Fruit fly (Drosophila melanogaster) whole organism, embryonic: ENCODE results near the gene Ppt1.

Experiments used
- Awh ChIP-seq: fragments of 200-800 bp; sonication (Bioruptor generic); IDR thresholded peaks from 2 replicates; pipeline ENCODE4, ENCODE4 v1.3.6; 2022; ENCODE audit warnings: missing biosample characterization, missing genetic modification characterization
- B-H2 ChIP-seq: fragments of 200-800 bp; sonication (Bioruptor generic); optimal IDR thresholded peaks from 2 replicates; lab custom pipeline; 2018; ENCODE audit warnings: missing biosample characterization, mild to moderate bottlenecking, missing genetic modification characterization
- Blimp-1 ChIP-seq: fragments of 200-800 bp; sonication (Bioruptor generic); optimal IDR thresholded peaks from 3 replicates; lab custom pipeline; 2018; ENCODE audit warnings: missing biosample characterization, missing genetic modification characterization, mild to moderate bottlenecking, moderate library complexity, missing genetic modification reagents
- CG10274 ChIP-seq: fragments of 200-800 bp; sonication (Bioruptor generic); optimal IDR thresholded peaks from 3 replicates; lab custom pipeline; 2017; ENCODE audit warnings: missing biosample characterization, mild to moderate bottlenecking, missing genetic modification characterization
- CG10431 ChIP-seq: fragments of 200-800 bp; sonication (Bioruptor generic); optimal IDR thresholded peaks from 3 replicates; lab custom pipeline; 2018; ENCODE audit warnings: missing biosample characterization, mild to moderate bottlenecking, missing genetic modification characterization
- CG10979 ChIP-seq: fragments of 200-800 bp; sonication (Bioruptor generic); optimal IDR thresholded peaks from 2 replicates; lab custom pipeline; 2018; ENCODE audit warnings: missing biosample characterization, mild to moderate bottlenecking, missing genetic modification characterization, moderate library complexity
- CG11398 ChIP-seq: fragments of 200-800 bp; sonication (Bioruptor generic); optimal IDR thresholded peaks from 2 replicates; lab custom pipeline; 2016; ENCODE audit warnings: missing biosample characterization, missing genetic modification characterization
- CG12391 ChIP-seq: fragments of 200-800 bp; sonication (Bioruptor generic); optimal IDR thresholded peaks from 3 replicates; lab custom pipeline; 2018; ENCODE audit warnings: missing biosample characterization, mild to moderate bottlenecking, missing genetic modification characterization, moderate library complexity
- CG17361 ChIP-seq: fragments of 200-800 bp; sonication (Bioruptor generic); IDR thresholded peaks from 3 replicates; pipeline ENCODE4 v1.3.6; 2022; ENCODE audit warnings: missing biosample characterization, missing genetic modification characterization
- CG18011 ChIP-seq: fragments of 200-800 bp; sonication (Bioruptor generic); optimal IDR thresholded peaks from 2 replicates; lab custom pipeline; 2017; ENCODE audit warnings: missing biosample characterization, missing genetic modification characterization, mild to moderate bottlenecking, moderate library complexity, missing genotype
- CG2129 ChIP-seq: fragments of 200-800 bp; sonication (Bioruptor generic); IDR thresholded peaks from 2 replicates; pipeline ENCODE4 v1.3.6; 2022; ENCODE audit warnings: missing biosample characterization, missing genetic modification characterization; ENCODE audit not compliant: partially characterized antibody
- CG2712 ChIP-seq: fragments of 200-800 bp; optimal IDR thresholded peaks from 3 replicates; lab custom pipeline; 2019; ENCODE audit warnings: missing biosample characterization, mild to moderate bottlenecking, missing genetic modification characterization, moderate library complexity
- CG31441 ChIP-seq: fragments of 200-800 bp; sonication (Bioruptor generic); IDR thresholded peaks from 2 replicates; pipeline ENCODE4 v1.3.6; 2022; ENCODE audit warnings: missing biosample characterization, missing genetic modification characterization
- CG34224 ChIP-seq: fragments of 200-800 bp; sonication (Bioruptor generic); IDR thresholded peaks from 3 replicates; pipeline ENCODE4 v1.3.6; 2022; ENCODE audit warnings: missing biosample characterization, missing genetic modification characterization; ENCODE audit not compliant: partially characterized antibody
- CG5953 ChIP-seq: fragments of 200-800 bp; sonication (Bioruptor generic); IDR thresholded peaks from 2 replicates; pipeline ENCODE4 v1.3.6; 2022; ENCODE audit warnings: missing biosample characterization, missing genetic modification characterization
- CG6689 ChIP-seq: fragments of 200-800 bp; sonication (Bioruptor generic); IDR thresholded peaks from 2 replicates; pipeline ENCODE4 v1.3.6; 2022; ENCODE audit warnings: missing biosample characterization, missing genetic modification characterization
- CG7271 ChIP-seq: fragments of 200-800 bp; sonication (Bioruptor generic); optimal IDR thresholded peaks from 2 replicates; lab custom pipeline; 2018; ENCODE audit warnings: missing biosample characterization, mild to moderate bottlenecking, missing genetic modification characterization, moderate library complexity
- CG7987 ChIP-seq: fragments of 200-800 bp; sonication (Bioruptor generic); optimal IDR thresholded peaks from 2 replicates; lab custom pipeline; 2018; ENCODE audit warnings: missing biosample characterization, mild to moderate bottlenecking, missing genetic modification characterization, moderate library complexity
- CG8359 ChIP-seq: fragments of 200-800 bp; sonication (Bioruptor generic); optimal IDR thresholded peaks from 2 replicates; lab custom pipeline; 2017; ENCODE audit warnings: missing biosample characterization, mild to moderate bottlenecking, missing genetic modification characterization, borderline replicate concordance
- Dbx ChIP-seq: fragments of 200-800 bp; sonication (Bioruptor generic); IDR thresholded peaks from 3 replicates; pipeline ENCODE4 v1.3.6; 2022; ENCODE audit warnings: missing biosample characterization, missing genetic modification characterization
- Dek ChIP-seq: fragments of 200-800 bp; sonication (Bioruptor generic); optimal IDR thresholded peaks from 3 replicates; lab custom pipeline; 2019; ENCODE audit warnings: missing biosample characterization, mild to moderate bottlenecking, missing genetic modification characterization, moderate library complexity
- Dref ChIP-seq: fragments of 200-800 bp; sonication (Bioruptor generic); IDR thresholded peaks from 2 replicates; pipeline ENCODE4 v1.3.6; 2022; ENCODE audit warnings: missing biosample characterization, missing genetic modification characterization
- Fer3 ChIP-seq: fragments of 200-800 bp; sonication (Bioruptor generic); optimal IDR thresholded peaks from 2 replicates; lab custom pipeline; 2018; ENCODE audit warnings: missing biosample characterization, mild to moderate bottlenecking, missing genetic modification characterization, moderate library complexity
- GATAe ChIP-seq: fragments of 200-800 bp; sonication (Bioruptor generic); conservative IDR thresholded peaks from 2 replicates; pipeline ENCODE4 v1.3.6; 2022; ENCODE audit warnings: missing biosample characterization, missing genetic modification characterization
- HLH54F ChIP-seq: fragments of 200-800 bp; sonication (Bioruptor generic); optimal IDR thresholded peaks from 3 replicates; lab custom pipeline; 2016; ENCODE audit warnings: missing biosample characterization, missing genetic modification characterization
- Max ChIP-seq: fragments of 200-800 bp; sonication (Bioruptor generic); optimal IDR thresholded peaks from 2 replicates; lab custom pipeline; 2016; ENCODE audit warnings: missing biosample characterization, mild to moderate bottlenecking, missing genetic modification characterization
- Meics ChIP-seq: fragments of 200-800 bp; sonication (Bioruptor generic); optimal IDR thresholded peaks from 2 replicates; lab custom pipeline; 2017; ENCODE audit warnings: missing biosample characterization, mild to moderate bottlenecking, missing genetic modification characterization
- NK7.1 ChIP-seq: fragments of 200-800 bp; sonication (Bioruptor generic); optimal IDR thresholded peaks from 3 replicates; lab custom pipeline; 2016; ENCODE audit warnings: missing biosample characterization, missing genetic modification characterization
- Pdp1 ChIP-seq, 2 experiments: fragments of 200-800 bp; sonication (Bioruptor generic); optimal IDR thresholded peaks; 3 replicates each; lab custom pipeline; 2016; ENCODE audit warnings: missing biosample characterization in 2 of 2, missing genetic modification characterization in 2 of 2, mild to moderate bottlenecking in 1 of 2, moderate library complexity in 1 of 2
- Sox100B ChIP-seq: fragments of 200-800 bp; sonication (Bioruptor generic); optimal IDR thresholded peaks from 3 replicates; lab custom pipeline; 2018; ENCODE audit warnings: missing biosample characterization, mild to moderate bottlenecking, missing genetic modification characterization
- Sry-δ ChIP-seq: fragments of 200-800 bp; sonication (Bioruptor generic); optimal IDR thresholded peaks from 2 replicates; lab custom pipeline; 2016; ENCODE audit warnings: missing biosample characterization, missing genetic modification characterization
- Xrp1 ChIP-seq: fragments of 200-800 bp; sonication (Bioruptor generic); IDR thresholded peaks from 2 replicates; pipeline ENCODE4 v1.3.6; 2022; ENCODE audit warnings: missing biosample characterization, missing genetic modification characterization
- ase ChIP-seq: fragments of 200-800 bp; sonication (Bioruptor generic); IDR thresholded peaks from 3 replicates; pipeline ENCODE4 v1.3.6; 2022; ENCODE audit warnings: missing biosample characterization, missing genetic modification characterization
- btn ChIP-seq: fragments of 200-800 bp; sonication (Bioruptor generic); optimal IDR thresholded peaks from 2 replicates; lab custom pipeline; 2016; ENCODE audit warnings: missing biosample characterization, missing genetic modification characterization
- cg ChIP-seq: fragments of 200-800 bp; sonication (Bioruptor generic); optimal IDR thresholded peaks from 3 replicates; lab custom pipeline; 2019; ENCODE audit warnings: missing biosample characterization, mild to moderate bottlenecking, missing genetic modification characterization, moderate library complexity
- chif ChIP-seq, 2 experiments: fragments of 200-800 bp; sonication (Bioruptor generic); optimal IDR thresholded peaks; 3 replicates each; lab custom pipeline; 2016; ENCODE audit warnings: missing biosample characterization in 2 of 2, missing genetic modification characterization in 2 of 2
- crc ChIP-seq: fragments of 200-800 bp; sonication (Bioruptor generic); optimal IDR thresholded peaks from 2 replicates; lab custom pipeline; 2016; ENCODE audit warnings: missing biosample characterization, missing genetic modification characterization
- dati ChIP-seq: fragments of 200-800 bp; sonication (Bioruptor generic); IDR thresholded peaks from 2 replicates; pipeline ENCODE4 v1.3.6; 2022; ENCODE audit warnings: missing biosample characterization, missing genetic modification characterization
- eyg ChIP-seq: fragments of 200-800 bp; sonication (Bioruptor generic); optimal IDR thresholded peaks from 3 replicates; lab custom pipeline; 2016; ENCODE audit warnings: missing biosample characterization, missing genetic modification characterization
- ham ChIP-seq: fragments of 200-800 bp; sonication (Bioruptor generic); IDR thresholded peaks from 2 replicates; pipeline ENCODE4 v1.3.6; 2022; ENCODE audit warnings: missing biosample characterization, missing genetic modification characterization
- jumu ChIP-seq: fragments of 200-800 bp; sonication (Bioruptor generic); optimal IDR thresholded peaks from 3 replicates; lab custom pipeline; 2016; ENCODE audit warnings: missing biosample characterization, missing genetic modification characterization
- psq ChIP-seq: fragments of 200-800 bp; sonication (Bioruptor generic); optimal IDR thresholded peaks from 2 replicates; lab custom pipeline; 2017; ENCODE audit warnings: missing biosample characterization, missing genetic modification characterization
- sens-2 ChIP-seq: fragments of 200-800 bp; sonication (Bioruptor generic); IDR thresholded peaks from 2 replicates; pipeline ENCODE4 v1.3.6; 2022; ENCODE audit warnings: missing biosample characterization, missing genetic modification characterization
- slp2 ChIP-seq: fragments of 200-800 bp; sonication (Bioruptor generic); optimal IDR thresholded peaks from 2 replicates; lab custom pipeline; 2016; ENCODE audit warnings: missing biosample characterization, missing genetic modification characterization
- tio ChIP-seq: fragments of 200-800 bp; sonication (Bioruptor generic); optimal IDR thresholded peaks from 2 replicates; lab custom pipeline; 2017; ENCODE audit warnings: missing biosample characterization, missing genetic modification characterization, inconsistent platforms
- toy ChIP-seq: fragments of 200-800 bp; sonication (Bioruptor generic); IDR thresholded peaks from 2 replicates; pipeline ENCODE4 v1.3.6; 2022; ENCODE audit warnings: missing biosample characterization, missing genetic modification characterization
- tx ChIP-seq: fragments of 200-800 bp; sonication (Bioruptor generic); optimal IDR thresholded peaks from 2 replicates; lab custom pipeline; 2016; ENCODE audit warnings: missing biosample characterization, missing genetic modification characterization
- unpg ChIP-seq: fragments of 200-800 bp; sonication (Bioruptor generic); optimal IDR thresholded peaks from 3 replicates; lab custom pipeline; 2018; ENCODE audit warnings: missing biosample characterization, mild to moderate bottlenecking, missing genetic modification characterization, moderate library complexity

The Ppt1 gene

dm6 chrX:8656550-8657431 lies 33.2 kb downstream of the Ppt1 start (continued):
- TF ChIP-seq dati (no peak), sens-2 (peak; percentile 61), CG18011 (GFP tag; lab: Kevin White, UChicago) (no peak), Dref (GFP tag; lab: Robert Waterston, UW) (no peak), tx (peak; percentile 30), jumu (GFP tag; lab: Kevin White, UChicago) (peak; percentile 81), tio (peak; percentile 54), cg (peak; percentile 21), Xrp1 (GFP tag; lab: Robert Waterston, UW) (peak; percentile 86), CG6689 (GFP tag; lab: Robert Waterston, UW) (peak; percentile 82), CG10979 (tag; lab: Kevin White, UChicago) (peak; percentile 89), toy (GFP tag; lab: Robert Waterston, UW) (no peak), Dbx (no peak), CG11398 (GFP tag; lab: Kevin White, UChicago) (peak; percentile 28), HLH54F (GFP tag; lab: Kevin White, UChicago) (peak; percentile 26), Max (GFP tag; lab: Kevin White, UChicago) (peak; percentile 16), chif (GFP tag; optimal IDR thresholded peaks at IDR 0.05; lab: Kevin White, UChicago) (peak; percentile 68 to 88), ase (GFP tag; lab: Robert Waterston, UW) (peak; percentile 26; the same call in 1 of the 3 replicates), Blimp-1 (GFP tag; lab: Kevin White, UChicago) (peak; percentile 66), CG8359 (GFP tag; lab: Kevin White, UChicago) (peak; percentile 47), Sry-δ (GFP tag; lab: Kevin White, UChicago) (peak; percentile 24), Fer3 (tag; lab: Kevin White, UChicago) (peak; percentile 38), CG10274 (GFP tag; lab: Kevin White, UChicago) (peak; percentile 12), CG31441 (GFP tag; lab: Robert Waterston, UW) (peak; percentile 77), CG7987 (GFP tag; lab: Kevin White, UChicago) (no peak), CG2712 (tag; lab: Kevin White, UChicago) (peak; percentile 89), eyg (GFP tag; lab: Kevin White, UChicago) (peak; percentile 11), B-H2 (GFP tag; lab: Kevin White, UChicago) (no peak), CG34224 (GFP tag; lab: Robert Waterston, UW) (no peak), Pdp1 (GFP tag; optimal IDR thresholded peaks at IDR 0.05; lab: Kevin White, UChicago) (peak; percentile 67 to 77), GATAe (GFP tag; lab: Robert Waterston, UW) (no peak), CG7271 (tag; lab: Kevin White, UChicago) (peak; percentile 61), Dek (tag; lab: Kevin White, UChicago) (no peak), unpg (peak; percentile 83), CG2129 (GFP tag; lab: Robert Waterston, UW) (no peak), btn (GFP tag; lab: Kevin White, UChicago) (peak; percentile 61), CG10431 (GFP tag; lab: Kevin White, UChicago) (peak; percentile 43), Awh (peak; percentile 66; the same call in 1 of the 2 replicates), NK7.1 (GFP tag; lab: Kevin White, UChicago) (no peak), Sox100B (peak; percentile 61), psq (GFP tag; lab: Kevin White, UChicago) (peak; percentile 15), CG5953 (GFP tag; lab: Robert Waterston, UW) (peak; percentile 16; the same call in 1 of the 2 replicates), ham (no peak), Meics (peak; percentile 35), CG17361 (GFP tag; lab: Robert Waterston, UW) (peak; percentile 86), CG12391 (tag; lab: Kevin White, UChicago) (peak; percentile 80), crc (GFP tag; lab: Kevin White, UChicago) (peak; percentile 22), slp2 (GFP tag; lab: Kevin White, UChicago) (peak; percentile 64)
